Worm (Caenorhabditis elegans) whole organism, midembryonic: ENCODE measurements around the gene C44C10.11.
A peak's percentile ranks its signal among the peaks of the same experiment; 100 is the strongest.

ENCODE experiments used
- cog-1 ChIP-seq: sonication (generic microtip); optimal IDR thresholded peaks from 2 replicates; lab custom pipeline; 2016; ENCODE audit warnings: missing genetic modification characterization, missing compliant biosample characterization
- flt-1 ChIP-seq: fragments of 200-800 bp; sonication (Bioruptor generic); IDR thresholded peaks from 2 replicates; pipeline ENCODE4 v1.3.6; 2022; ENCODE audit warnings: missing genetic modification characterization, missing compliant biosample characterization
- klf-2 ChIP-seq: fragments of 200-800 bp; sonication (Bioruptor generic); conservative IDR thresholded peaks from 2 replicates; pipeline ENCODE4 v1.3.6; 2022; ENCODE audit warnings: missing genetic modification reagents, missing genetic modification characterization, missing compliant biosample characterization
- med-1 ChIP-seq: sonication (generic microtip); optimal IDR thresholded peaks from 2 replicates; lab custom pipeline; 2017; ENCODE audit warnings: missing genetic modification characterization, mild to moderate bottlenecking, missing compliant biosample characterization, antibody characterized with exemption, missing genetic modification reagents; ENCODE audit not compliant: insufficient read depth
- ztf-23 ChIP-seq: fragments of 200-800 bp; sonication (Bioruptor generic); IDR thresholded peaks from 2 replicates; pipeline ENCODE4 v1.3.6; 2022; ENCODE audit warnings: missing genetic modification reagents, missing genetic modification characterization, missing compliant biosample characterization
- ztf-29 ChIP-seq: fragments of 200-800 bp; sonication (Bioruptor generic); IDR thresholded peaks from 2 replicates; pipeline ENCODE4 v1.3.6; 2022; ENCODE audit warnings: missing genetic modification reagents, missing genetic modification characterization, missing compliant biosample characterization

- TF ChIP-seq flt-1 (GFP tag; lab: Robert Waterston, UW), result no peak
- TF ChIP-seq cog-1, result peak; percentile 21
- no peak for TF ChIP-seq klf-2 (GFP tag; lab: Robert Waterston, UW)
- no peak for TF ChIP-seq ztf-29 (GFP tag; lab: Robert Waterston, UW)
- no peak for TF ChIP-seq ztf-23 (GFP tag; lab: Robert Waterston, UW)
- TF ChIP-seq med-1 (GFP tag; lab: Kevin White, UChicago), result no peak
Observed at ce11 chrX:11675573-11675972, 34.6 kb downstream of the C44C10.11 start.
